Fruit fly (Drosophila melanogaster) whole organism, wandering third instar larva: ENCODE measurements around the gene frc.

Experiments
- Jra ChIP-seq: sonication (Bioruptor generic); optimal IDR thresholded peaks from 2 replicates; lab custom pipeline; 2016; ENCODE audit warnings: missing biosample characterization, missing genetic modification characterization
- OdsH ChIP-seq: fragments of 200-800 bp; sonication (Bioruptor generic); optimal IDR thresholded peaks from 2 replicates; lab custom pipeline; 2016; ENCODE audit warnings: missing biosample characterization, mild to moderate bottlenecking, missing genetic modification characterization
- foxo ChIP-seq, 2 experiments: fragments of 200-800 bp; sonication (Bioruptor generic); optimal IDR thresholded peaks; 2 replicates in 1 of 2; 3 replicates in 1 of 2; lab custom pipeline; 2016 to 2017; ENCODE audit warnings: missing biosample characterization in 2 of 2, missing genetic modification characterization in 2 of 2
- h ChIP-seq: fragments of 200-800 bp; sonication (Bioruptor generic); optimal IDR thresholded peaks from 3 replicates; lab custom pipeline; 2016; ENCODE audit warnings: missing biosample characterization, mild to moderate bottlenecking, missing genetic modification characterization
- psq ChIP-seq: fragments of 200-800 bp; sonication (Bioruptor generic); optimal IDR thresholded peaks from 3 replicates; lab custom pipeline; 2017; ENCODE audit warnings: missing biosample characterization, mild to moderate bottlenecking, missing genetic modification characterization, moderate library complexity
- tai ChIP-seq: sonication (Bioruptor generic); optimal IDR thresholded peaks from 2 replicates; lab custom pipeline; 2016; ENCODE audit warnings: missing biosample characterization, missing genetic modification characterization
- woc ChIP-seq: sonication (Bioruptor generic); optimal IDR thresholded peaks from 2 replicates; lab custom pipeline; 2016; ENCODE audit warnings: missing biosample characterization, mild to moderate bottlenecking, missing genetic modification characterization

- no peak for TF ChIP-seq Jra (GFP tag; lab: Kevin White, UChicago)
- TF ChIP-seq OdsH (GFP tag; lab: Kevin White, UChicago) = no peak
- no peak for TF ChIP-seq h
- no peak for TF ChIP-seq woc (GFP tag; lab: Kevin White, UChicago)
- TF ChIP-seq psq (GFP tag; lab: Kevin White, UChicago) = no peak
- no peak for TF ChIP-seq tai (GFP tag; lab: Kevin White, UChicago)
- TF ChIP-seq foxo (GFP tag; optimal IDR thresholded peaks at IDR 0.05; lab: Kevin White, UChicago) = no peak
Observed at dm6 chr3L:17441602-17442001, 8.6 kb upstream of the frc start.
